4 fruit fly cellular contexts compared by ENCODE assay signal in the genomic region with DNA sequence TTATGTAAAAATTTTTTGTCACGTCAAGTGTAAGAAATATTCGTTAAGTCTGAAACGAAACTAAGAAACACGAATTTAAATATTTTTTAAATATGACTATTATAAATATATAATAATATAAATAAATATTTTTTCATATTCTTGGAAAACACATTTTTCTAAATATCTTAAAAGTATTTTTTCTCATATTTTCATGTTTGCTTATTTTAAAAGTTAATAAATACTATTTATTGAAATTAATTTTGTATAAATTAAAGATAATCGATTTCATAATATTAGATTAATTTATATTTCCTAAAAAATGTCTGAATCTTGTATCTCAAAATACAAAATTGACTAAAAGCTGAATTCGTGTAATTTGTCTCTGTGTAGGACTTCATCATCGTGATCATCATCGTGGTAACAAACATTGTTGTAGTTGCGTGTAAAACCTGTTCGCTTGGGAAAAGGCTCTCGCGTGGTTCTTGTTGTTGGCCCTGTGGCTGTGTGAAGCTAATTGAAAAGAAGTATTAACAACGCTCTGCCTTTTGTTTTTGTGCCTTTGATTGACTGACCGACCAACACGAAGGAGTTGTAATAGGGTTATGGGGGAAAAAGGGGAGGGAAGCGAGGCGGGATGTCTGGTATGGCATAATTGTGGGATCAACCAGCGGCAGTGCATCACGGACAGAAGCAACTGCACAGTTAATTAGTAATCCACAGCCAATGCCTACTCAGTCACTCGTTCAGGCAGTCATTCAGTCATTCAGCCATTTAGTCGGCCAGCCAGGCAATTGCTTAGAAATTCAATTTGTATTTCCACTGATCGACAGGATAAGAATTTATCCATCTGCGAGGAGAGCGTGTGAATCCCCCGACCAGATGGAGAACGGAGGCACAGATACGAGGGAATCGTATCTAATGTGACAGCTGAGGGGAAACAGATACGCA.
TF ChIP-seq lines count a peak whose summit lies in the region.

No protein-coding gene starts in this region.

- TF ChIP-seq CTCF in whole organism, embryonic (GFP tag; optimal IDR thresholded peaks at IDR 0.05; lab: Kevin White, UChicago): no peak

TF ChIP-seq in whole organism, embryonic, 481 proteins besides CTCF, POLR2A, EP300 and RAD21 (continues in another document):
- TF ChIP-seq CG1603 (tag; optimal IDR thresholded peaks at IDR 0.05; lab: Kevin White, UChicago) (no peak), her (GFP tag; optimal IDR thresholded peaks at IDR 0.05; lab: Kevin White, UChicago) (no peak), Hr51 (GFP tag; optimal IDR thresholded peaks at IDR 0.05; lab: Kevin White, UChicago) (no peak), CG6791 (GFP tag; IDR thresholded peaks at IDR 0.05; lab: Robert Waterston, UW; ENCODE audit: partially characterized antibody) (0 out of 3 replicates have a peak, but pooled peaks have one; percentile 7), CG15073 (GFP tag; optimal IDR thresholded peaks at IDR 0.05; lab: Kevin White, UChicago) (no peak), CG31365 (tag; optimal IDR thresholded peaks at IDR 0.05; lab: Kevin White, UChicago) (no peak), CG11456 (GFP tag; IDR thresholded peaks at IDR 0.05; lab: Robert Waterston, UW) (no peak), chn (GFP tag; optimal IDR thresholded peaks at IDR 0.05; lab: Kevin White, UChicago) (no peak), CG4617 (GFP tag; optimal IDR thresholded peaks at IDR 0.05; lab: Kevin White, UChicago; ENCODE audit: borderline replicate concordance) (no peak), HHEX (GFP tag; optimal IDR thresholded peaks at IDR 0.05; lab: Kevin White, UChicago) (no peak), CG17361 (GFP tag; IDR thresholded peaks at IDR 0.05; lab: Robert Waterston, UW) (peak; percentile 84), grn (GFP tag; optimal IDR thresholded peaks at IDR 0.05; lab: Kevin White, UChicago) (peak; percentile 82), Mad (GFP tag; optimal IDR thresholded peaks at IDR 0.05; lab: Kevin White, UChicago) (no peak), Dbx (GFP tag; IDR thresholded peaks at IDR 0.05; lab: Robert Waterston, UW) (no peak), CG7928 (GFP tag; optimal IDR thresholded peaks at IDR 0.05; lab: Kevin White, UChicago) (no peak), gcm (GFP tag; optimal IDR thresholded peaks at IDR 0.05; lab: Kevin White, UChicago) (no peak), Adf1 (GFP tag; IDR thresholded peaks at IDR 0.05; lab: Robert Waterston, UW) (no peak), CG17568 (GFP tag; optimal IDR thresholded peaks at IDR 0.05; lab: Kevin White, UChicago) (no peak), Dip2 (GFP tag; IDR thresholded peaks at IDR 0.05; lab: Robert Waterston, UW) (no peak), CG1647 (GFP tag; optimal IDR thresholded peaks at IDR 0.05; lab: Kevin White, UChicago) (no peak)

TF ChIP-seq in whole organism, prepupa, 60 proteins besides CTCF, POLR2A, EP300 and RAD21 (continues in another document):
- TF ChIP-seq OdsH (GFP tag; optimal IDR thresholded peaks at IDR 0.05; lab: Kevin White, UChicago) (peak; percentile 17), CG6854 (GFP tag; optimal IDR thresholded peaks at IDR 0.05; lab: Kevin White, UChicago) (peak; percentile 1), esn (GFP tag; optimal IDR thresholded peaks at IDR 0.05; lab: Kevin White, UChicago) (peak; percentile 52), CG10631 (GFP tag; optimal IDR thresholded peaks at IDR 0.05; lab: Kevin White, UChicago) (peak; percentile 43), lz (GFP tag; optimal IDR thresholded peaks at IDR 0.05; lab: Kevin White, UChicago) (peak; percentile 4), CG16779 (tag; optimal IDR thresholded peaks at IDR 0.05; lab: Kevin White, UChicago) (no peak), CG32006 (GFP tag; optimal IDR thresholded peaks at IDR 0.05; lab: Kevin White, UChicago) (peak; percentile 45), CG4318 (GFP tag; optimal IDR thresholded peaks at IDR 0.05; lab: Kevin White, UChicago) (peak; percentile 3), vri (GFP tag; optimal IDR thresholded peaks at IDR 0.05; lab: Kevin White, UChicago) (no peak), CG8319 (GFP tag; optimal IDR thresholded peaks at IDR 0.05; lab: Kevin White, UChicago) (no peak), CG8632 (GFP tag; optimal IDR thresholded peaks at IDR 0.05; lab: Kevin White, UChicago) (peak; percentile 60), CG9139 (GFP tag; optimal IDR thresholded peaks at IDR 0.05; lab: Kevin White, UChicago) (peak; percentile 17), Sox14 (GFP tag; optimal IDR thresholded peaks at IDR 0.05; lab: Kevin White, UChicago) (peak; percentile 24), spab (GFP tag; optimal IDR thresholded peaks at IDR 0.05; lab: Kevin White, UChicago) (peak; percentile 4), Eip93F (GFP tag; optimal IDR thresholded peaks at IDR 0.05; lab: Kevin White, UChicago) (no peak), Ets96B (tag; optimal IDR thresholded peaks at IDR 0.05; lab: Kevin White, UChicago) (peak; percentile 41), salr (GFP tag; optimal IDR thresholded peaks at IDR 0.05; lab: Kevin White, UChicago) (peak in 1 of 2 experiments; percentile 42), CG8119 (GFP tag; IDR thresholded peaks at IDR 0.05; lab: Robert Waterston, UW) (no peak), CG3032 (tag; optimal IDR thresholded peaks at IDR 0.05; lab: Kevin White, UChicago) (peak; percentile 68), dsx (GFP tag; optimal IDR thresholded peaks at IDR 0.05; lab: Kevin White, UChicago; ENCODE audit: poor library complexity, severe bottlenecking) (peak; percentile 98)

TF ChIP-seq in whole organism, pupa, 21 proteins besides CTCF, POLR2A, EP300 and RAD21:
- TF ChIP-seq Snoo (tag; optimal IDR thresholded peaks at IDR 0.05; lab: Kevin White, UChicago): no peak
- no peak for TF ChIP-seq CG13204 (GFP tag; optimal IDR thresholded peaks at IDR 0.05; lab: Kevin White, UChicago)
- TF ChIP-seq CG17806 (tag; optimal IDR thresholded peaks at IDR 0.05; lab: Kevin White, UChicago): peak; percentile 37
- peak; percentile 5 for TF ChIP-seq CG34367 (tag; optimal IDR thresholded peaks at IDR 0.05; lab: Kevin White, UChicago)
- TF ChIP-seq CG15710 (tag; optimal IDR thresholded peaks at IDR 0.05; lab: Kevin White, UChicago): peak; percentile 48
- no peak for TF ChIP-seq CG12605 (GFP tag; IDR thresholded peaks at IDR 0.05; lab: Robert Waterston, UW)
- TF ChIP-seq CG8159 (tag; optimal IDR thresholded peaks at IDR 0.05; lab: Kevin White, UChicago): peak; percentile 79
- TF ChIP-seq CG32121 (GFP tag; IDR thresholded peaks at IDR 0.05; lab: Robert Waterston, UW): no peak
- TF ChIP-seq CG9948 (tag; optimal IDR thresholded peaks at IDR 0.05; lab: Kevin White, UChicago): peak; percentile 64
- no peak for TF ChIP-seq Pif1A (GFP tag; optimal IDR thresholded peaks at IDR 0.05; lab: Kevin White, UChicago)
- TF ChIP-seq CG10348 (GFP tag; IDR thresholded peaks at IDR 0.05; lab: Robert Waterston, UW): no peak
- peak; percentile 57 for TF ChIP-seq D1 (tag; optimal IDR thresholded peaks at IDR 0.05; lab: Kevin White, UChicago)
- TF ChIP-seq Pif1B (GFP tag; optimal IDR thresholded peaks at IDR 0.05; lab: Kevin White, UChicago): peak; percentile 13
- TF ChIP-seq CG14655 (GFP tag; optimal IDR thresholded peaks at IDR 0.05; lab: Kevin White, UChicago): peak; percentile 51
TF ChIP-seq in whole organism, pupa: peak in this region for 8.

TF ChIP-seq in whole organism, wandering third instar larva, 38 proteins besides CTCF, POLR2A, EP300 and RAD21:
- TF ChIP-seq foxo (GFP tag; optimal IDR thresholded peaks at IDR 0.05; lab: Kevin White, UChicago) (peak in 1 of 2 experiments; percentile 36), Jra (GFP tag; optimal IDR thresholded peaks at IDR 0.05; lab: Kevin White, UChicago) (no peak), psq (GFP tag; optimal IDR thresholded peaks at IDR 0.05; lab: Kevin White, UChicago) (peak; percentile 54), Sp1 (GFP tag; optimal IDR thresholded peaks at IDR 0.05; lab: Kevin White, UChicago) (peak; percentile 74), lola (GFP tag; optimal IDR thresholded peaks at IDR 0.05; lab: Kevin White, UChicago) (no peak), Vsx2 (GFP tag; optimal IDR thresholded peaks at IDR 0.05; lab: Kevin White, UChicago; ENCODE audit: partially characterized antibody) (peak; percentile 66), HLH106 (tag; optimal IDR thresholded peaks at IDR 0.05; lab: Kevin White, UChicago) (peak; percentile 65)
